Fruit fly (Drosophila melanogaster) whole organism, embryonic: ENCODE measurements around the gene CG14450.

ENCODE experiments used
- Ada2b ChIP-seq: fragments of 200-800 bp; sonication (Bioruptor generic); IDR thresholded peaks from 2 replicates; pipeline ENCODE4 v1.3.6; 2022; ENCODE audit warnings: missing biosample characterization, missing genetic modification characterization
- Adf1 ChIP-seq: fragments of 200-800 bp; sonication (Bioruptor generic); IDR thresholded peaks from 2 replicates; pipeline ENCODE4 v1.3.6; 2022; ENCODE audit warnings: missing biosample characterization, missing genetic modification characterization
- CG10366 ChIP-seq: fragments of 200-800 bp; sonication (Bioruptor generic); IDR thresholded peaks from 2 replicates; pipeline ENCODE4 v1.3.6; 2022; ENCODE audit warnings: missing biosample characterization, missing genetic modification characterization
- CG10431 ChIP-seq: fragments of 200-800 bp; sonication (Bioruptor generic); optimal IDR thresholded peaks from 3 replicates; lab custom pipeline; 2018; ENCODE audit warnings: missing biosample characterization, mild to moderate bottlenecking, missing genetic modification characterization
- CG11456 ChIP-seq: fragments of 200-800 bp; sonication (Bioruptor generic); IDR thresholded peaks from 3 replicates; pipeline ENCODE4 v1.3.6; 2022; ENCODE audit warnings: missing biosample characterization, missing genetic modification characterization
- CG11723 ChIP-seq: fragments of 200-800 bp; sonication (Bioruptor generic); optimal IDR thresholded peaks from 2 replicates; lab custom pipeline; 2017; ENCODE audit warnings: missing biosample characterization, mild to moderate bottlenecking, missing genetic modification characterization
- CG12236 ChIP-seq: fragments of 200-800 bp; sonication (Bioruptor generic); optimal IDR thresholded peaks from 2 replicates; lab custom pipeline; 2016; ENCODE audit warnings: missing biosample characterization, missing genetic modification characterization
- CG12391 ChIP-seq: fragments of 200-800 bp; sonication (Bioruptor generic); optimal IDR thresholded peaks from 3 replicates; lab custom pipeline; 2018; ENCODE audit warnings: missing biosample characterization, mild to moderate bottlenecking, missing genetic modification characterization, moderate library complexity
- CG14050 ChIP-seq: fragments of 200-800 bp; sonication (Bioruptor generic); IDR thresholded peaks from 3 replicates; pipeline ENCODE4 v1.3.6; 2022; ENCODE audit warnings: missing biosample characterization, missing genetic modification characterization
- CG15514 ChIP-seq: fragments of 200-800 bp; sonication (Bioruptor generic); optimal IDR thresholded peaks from 3 replicates; lab custom pipeline; 2017; ENCODE audit warnings: missing biosample characterization, missing genetic modification characterization, mild to moderate bottlenecking, moderate library complexity, missing genetic modification reagents
- CG15696 ChIP-seq: fragments of 200-800 bp; sonication (Bioruptor generic); optimal IDR thresholded peaks from 2 replicates; lab custom pipeline; 2019; ENCODE audit warnings: missing biosample characterization, mild to moderate bottlenecking, missing genetic modification characterization, moderate library complexity
- CG17186 ChIP-seq: fragments of 200-800 bp; sonication (Bioruptor generic); optimal IDR thresholded peaks from 3 replicates; lab custom pipeline; 2017; ENCODE audit warnings: missing biosample characterization, missing genetic modification reagents, missing genetic modification characterization
- CG18262 ChIP-seq: fragments of 200-800 bp; optimal IDR thresholded peaks from 3 replicates; lab custom pipeline; 2019; ENCODE audit warnings: missing biosample characterization, mild to moderate bottlenecking, missing genetic modification characterization, moderate library complexity
- CG18599 ChIP-seq: fragments of 200-800 bp; sonication (Bioruptor generic); optimal IDR thresholded peaks from 3 replicates; lab custom pipeline; 2017; ENCODE audit warnings: missing biosample characterization, missing genetic modification characterization, mild to moderate bottlenecking, moderate library complexity, missing genetic modification reagents
- CG18764 ChIP-seq: fragments of 200-800 bp; sonication (Bioruptor generic); optimal IDR thresholded peaks from 3 replicates; lab custom pipeline; 2016; ENCODE audit warnings: missing biosample characterization, missing genetic modification characterization
- CG30403 ChIP-seq: fragments of 200-800 bp; sonication (Bioruptor generic); optimal IDR thresholded peaks from 3 replicates; lab custom pipeline; 2016; ENCODE audit warnings: missing biosample characterization, missing genetic modification characterization
- CG3407 ChIP-seq: fragments of 200-800 bp; sonication (Bioruptor generic); optimal IDR thresholded peaks from 2 replicates; lab custom pipeline; 2018; ENCODE audit warnings: missing biosample characterization, mild to moderate bottlenecking, missing genetic modification characterization
- CG34376 ChIP-seq: fragments of 200-800 bp; sonication (Bioruptor generic); optimal IDR thresholded peaks from 2 replicates; lab custom pipeline; 2018; ENCODE audit warnings: missing biosample characterization, mild to moderate bottlenecking, missing genetic modification characterization
- CG3838 ChIP-seq: fragments of 200-800 bp; sonication (Bioruptor generic); optimal IDR thresholded peaks from 3 replicates; lab custom pipeline; 2016; ENCODE audit warnings: missing biosample characterization, missing genetic modification characterization
- CG4820 ChIP-seq: fragments of 200-800 bp; sonication (Bioruptor generic); optimal IDR thresholded peaks from 3 replicates; lab custom pipeline; 2016; ENCODE audit warnings: missing biosample characterization, missing genetic modification characterization
- CG4854 ChIP-seq: fragments of 200-800 bp; sonication (Bioruptor generic); optimal IDR thresholded peaks from 2 replicates; lab custom pipeline; 2016; ENCODE audit warnings: missing biosample characterization, missing genetic modification characterization, inconsistent platforms
- CG6791 ChIP-seq: fragments of 200-800 bp; sonication (Bioruptor generic); IDR thresholded peaks from 3 replicates; pipeline ENCODE4 v1.3.6; 2022; ENCODE audit warnings: missing biosample characterization, missing genetic modification characterization; ENCODE audit not compliant: partially characterized antibody
- CG7839 ChIP-seq: fragments of 200-800 bp; sonication (Bioruptor generic); optimal IDR thresholded peaks from 3 replicates; lab custom pipeline; 2018; ENCODE audit warnings: missing biosample characterization, mild to moderate bottlenecking, missing genetic modification characterization, moderate library complexity
- D19B ChIP-seq: fragments of 200-800 bp; sonication (Bioruptor generic); optimal IDR thresholded peaks from 2 replicates; lab custom pipeline; 2017; ENCODE audit warnings: missing biosample characterization, mild to moderate bottlenecking, missing genetic modification characterization
- Dfd ChIP-seq, 2 experiments: fragments of >200 bp; optimal IDR thresholded peaks; 2 replicates each; lab custom pipeline; 2017; ENCODE audit warnings: missing biosample characterization in 2 of 2, missing genetic modification characterization in 2 of 2
- Dref ChIP-seq: fragments of 200-800 bp; sonication (Bioruptor generic); IDR thresholded peaks from 2 replicates; pipeline ENCODE4 v1.3.6; 2022; ENCODE audit warnings: missing biosample characterization, missing genetic modification characterization
- ERR ChIP-seq: fragments of 200-800 bp; sonication (Bioruptor generic); optimal IDR thresholded peaks from 2 replicates; lab custom pipeline; 2016; ENCODE audit warnings: missing biosample characterization, missing genetic modification characterization
- GATAe ChIP-seq: fragments of 200-800 bp; sonication (Bioruptor generic); conservative IDR thresholded peaks from 2 replicates; pipeline ENCODE4 v1.3.6; 2022; ENCODE audit warnings: missing biosample characterization, missing genetic modification characterization
- Hr39 ChIP-seq: fragments of >200 bp; optimal IDR thresholded peaks from 2 replicates; lab custom pipeline; 2017
- MESR4 ChIP-seq: fragments of 200-800 bp; sonication (Bioruptor generic); optimal IDR thresholded peaks from 2 replicates; lab custom pipeline; 2018; ENCODE audit warnings: missing biosample characterization, mild to moderate bottlenecking, missing genetic modification characterization, moderate library complexity
- Max ChIP-seq: fragments of 200-800 bp; sonication (Bioruptor generic); optimal IDR thresholded peaks from 2 replicates; lab custom pipeline; 2016; ENCODE audit warnings: missing biosample characterization, mild to moderate bottlenecking, missing genetic modification characterization
- Scr ChIP-seq: fragments of 200-800 bp; sonication (Bioruptor generic); IDR thresholded peaks from 2 replicates; pipeline ENCODE4 v1.3.6; 2022; ENCODE audit warnings: missing biosample characterization, missing genetic modification characterization; ENCODE audit not compliant: partially characterized antibody
- Sry-β ChIP-seq: fragments of 200-800 bp; sonication (Bioruptor generic); optimal IDR thresholded peaks from 2 replicates; lab custom pipeline; 2018; ENCODE audit warnings: missing biosample characterization, mild to moderate bottlenecking, missing genetic modification characterization, moderate library complexity
- Taf1 ChIP-seq: fragments of 200-800 bp; sonication (Bioruptor generic); IDR thresholded peaks from 2 replicates; pipeline ENCODE4 v1.3.6; 2022; ENCODE audit warnings: missing biosample characterization, missing genetic modification characterization
- cad ChIP-seq: fragments of >200 bp; optimal IDR thresholded peaks from 2 replicates; lab custom pipeline; 2017; ENCODE audit warnings: missing biosample characterization, missing genetic modification characterization
- ci ChIP-seq: fragments of 200-800 bp; sonication (Bioruptor generic); IDR thresholded peaks from 3 replicates; pipeline ENCODE4 v1.3.6; 2022; ENCODE audit warnings: missing biosample characterization, missing genetic modification characterization
- gro ChIP-seq: fragments of 200-800 bp; sonication (Bioruptor generic); optimal IDR thresholded peaks from 2 replicates; lab custom pipeline; 2016; ENCODE audit warnings: missing biosample characterization, missing genetic modification characterization
- hbn ChIP-seq: fragments of 200-800 bp; sonication (Bioruptor generic); IDR thresholded peaks from 2 replicates; pipeline ENCODE4 v1.3.6; 2022; ENCODE audit warnings: missing biosample characterization, missing genetic modification characterization; ENCODE audit not compliant: partially characterized antibody
- hkb ChIP-seq, 2 experiments: fragments of 200-800 bp in 1 of 2; fragments of >200 bp in 1 of 2; sonication (Bioruptor generic) in 1 of 2; IDR thresholded peaks in 1 of 2; optimal IDR thresholded peaks in 1 of 2; 2 replicates each; pipeline versions ENCODE4 v1.3.6 to Lab custom; 2017 to 2022; ENCODE audit warnings: missing biosample characterization in 1 of 2, missing genetic modification characterization in 1 of 2
- lilli ChIP-seq: fragments of 200-800 bp; sonication (Bioruptor generic); optimal IDR thresholded peaks from 3 replicates; lab custom pipeline; 2016; ENCODE audit warnings: missing biosample characterization, missing genetic modification characterization
- luna ChIP-seq: fragments of 200-800 bp; sonication (Bioruptor generic); optimal IDR thresholded peaks from 2 replicates; lab custom pipeline; 2016; ENCODE audit warnings: missing biosample characterization, missing genetic modification characterization
- pzg ChIP-seq: fragments of 200-800 bp; sonication (Bioruptor generic); optimal IDR thresholded peaks from 3 replicates; lab custom pipeline; 2018; ENCODE audit warnings: missing biosample characterization, mild to moderate bottlenecking, missing genetic modification characterization, moderate library complexity
- row ChIP-seq: fragments of 200-800 bp; sonication (Bioruptor generic); IDR thresholded peaks from 3 replicates; pipeline ENCODE4 v1.3.6; 2022; ENCODE audit warnings: missing biosample characterization, missing genetic modification characterization
- sd ChIP-seq: fragments of 200-800 bp; sonication (Bioruptor generic); optimal IDR thresholded peaks from 3 replicates; lab custom pipeline; 2018; ENCODE audit warnings: missing biosample characterization, mild to moderate bottlenecking, missing genetic modification characterization, moderate library complexity
- sima ChIP-seq: fragments of 200-800 bp; sonication (Bioruptor generic); optimal IDR thresholded peaks from 2 replicates; lab custom pipeline; 2016; ENCODE audit warnings: missing biosample characterization, missing genetic modification characterization
- sna ChIP-seq: fragments of 200-800 bp; sonication (Bioruptor generic); IDR thresholded peaks from 2 replicates; pipeline ENCODE4 v1.3.6; 2022; ENCODE audit warnings: missing biosample characterization, missing genetic modification characterization; ENCODE audit not compliant: partially characterized antibody
- so ChIP-seq: fragments of 200-800 bp; sonication (Bioruptor generic); IDR thresholded peaks from 3 replicates; pipeline ENCODE4 v1.3.6; 2022; ENCODE audit warnings: missing biosample characterization, missing genetic modification characterization
- stwl ChIP-seq: fragments of 200-800 bp; sonication (Bioruptor generic); optimal IDR thresholded peaks from 3 replicates; lab custom pipeline; 2018; ENCODE audit warnings: missing biosample characterization, mild to moderate bottlenecking, missing genetic modification characterization, moderate library complexity
- tap ChIP-seq: fragments of 200-800 bp; optimal IDR thresholded peaks from 3 replicates; lab custom pipeline; 2019; ENCODE audit warnings: missing biosample characterization, mild to moderate bottlenecking, missing genetic modification characterization, moderate library complexity
- zfh2 ChIP-seq: fragments of 200-800 bp; sonication (Bioruptor generic); optimal IDR thresholded peaks from 2 replicates; lab custom pipeline; 2016; ENCODE audit warnings: missing biosample characterization, missing genetic modification characterization

Gene CG14450

dm6 chr3L:22727739-22728335 lies at the start of gene CG14450, which contains the start of gene CG11367 (continued):
- TF ChIP-seq MESR4 (GFP tag; lab: Kevin White, UChicago) (peak; percentile 13), hbn (GFP tag; lab: Robert Waterston, UW) (peak; percentile 55; the same call in 1 of the 2 replicates), CG7839 (tag; lab: Kevin White, UChicago) (peak; percentile 30), CG30403 (GFP tag; lab: Kevin White, UChicago) (peak; percentile 9), CG18764 (GFP tag; lab: Kevin White, UChicago) (no peak), tap (tag; lab: Kevin White, UChicago) (peak; percentile 19), CG10366 (GFP tag; lab: Robert Waterston, UW) (no peak), CG18262 (tag; lab: Kevin White, UChicago) (peak; percentile 48), hkb (optimal IDR thresholded peaks at IDR 0.05; lab: Kevin White, UChicago) (no peak), hkb (GFP tag; IDR thresholded peaks at IDR 0.05; lab: Robert Waterston, UW) (no peak), CG15696 (tag; lab: Kevin White, UChicago) (peak; percentile 20), CG6791 (GFP tag; lab: Robert Waterston, UW) (no peak), D19B (GFP tag; lab: Kevin White, UChicago) (no peak), Adf1 (GFP tag; lab: Robert Waterston, UW) (peak; percentile 63), sima (GFP tag; lab: Kevin White, UChicago) (no peak), Sry-β (peak; percentile 98), CG3407 (no peak), so (GFP tag; lab: Robert Waterston, UW) (no peak), CG14050 (GFP tag; lab: Robert Waterston, UW) (no peak), CG15514 (peak; percentile 84), luna (no peak), cad (GFP tag; lab: Kevin White, UChicago) (peak; percentile 1), sd (tag; lab: Kevin White, UChicago) (peak; percentile 30), CG3838 (GFP tag; lab: Kevin White, UChicago) (peak; percentile 12), CG18599 (GFP tag; lab: Kevin White, UChicago) (peak; percentile 44), zfh2 (no peak), pzg (peak; percentile 56), CG4820 (GFP tag; lab: Kevin White, UChicago) (no peak), row (GFP tag; lab: Robert Waterston, UW) (peak; percentile 93), CG4854 (GFP tag; lab: Kevin White, UChicago) (no peak), GATAe (GFP tag; lab: Robert Waterston, UW) (no peak), CG11456 (GFP tag; lab: Robert Waterston, UW) (no peak), CG12391 (tag; lab: Kevin White, UChicago) (peak; percentile 68), Dfd (GFP tag; optimal IDR thresholded peaks at IDR 0.05; lab: Kevin White, UChicago) (no peak), CG10431 (GFP tag; lab: Kevin White, UChicago) (peak; percentile 15), ERR (no peak), stwl (tag; lab: Kevin White, UChicago) (peak; percentile 51), CG17186 (GFP tag; lab: Kevin White, UChicago) (no peak), lilli (GFP tag; lab: Kevin White, UChicago) (no peak), gro (GFP tag; lab: Kevin White, UChicago) (peak; percentile 49), Dref (GFP tag; lab: Robert Waterston, UW) (peak; percentile 61), Max (GFP tag; lab: Kevin White, UChicago) (no peak), Taf1 (no peak), Scr (GFP tag; lab: Robert Waterston, UW) (peak; percentile 77), Hr39 (no peak), CG12236 (GFP tag; lab: Kevin White, UChicago) (no peak), sna (GFP tag; lab: Robert Waterston, UW) (peak; percentile 78), ci (peak; percentile 57; the same call in 2 of the 3 replicates), CG34376 (no peak), Ada2b (GFP tag; lab: Robert Waterston, UW) (no peak), CG11723 (peak; percentile 7)
